Worm (Caenorhabditis elegans) whole organism, L1 larva: ENCODE data around the gene cest-7.

Experiments used
- C34B4.2 ChIP-seq: sonication (generic microtip); optimal IDR thresholded peaks from 2 replicates; lab custom pipeline; 2017; ENCODE audit warnings: mild to moderate bottlenecking, missing genetic modification characterization, missing compliant biosample characterization
- blmp-1 ChIP-seq: fragments of 150-350 bp; optimal IDR thresholded peaks from 2 replicates; lab custom pipeline; 2014; ENCODE audit warnings: missing biosample characterization, missing genetic modification characterization
- ceh-63 ChIP-seq: fragments of 200-800 bp; sonication (Bioruptor generic); optimal IDR thresholded peaks from 2 replicates; lab custom pipeline; 2018; ENCODE audit warnings: mild to moderate bottlenecking, missing genetic modification characterization, missing compliant biosample characterization
- ceh-82 ChIP-seq, 3 experiments: fragments of 150-350 bp in 1 of 3; sonication (generic microtip) in 2 of 3; optimal IDR thresholded peaks; 2 replicates each; lab custom pipeline; 2014 to 2017; ENCODE audit warnings: missing biosample characterization in 3 of 3, missing genetic modification characterization in 3 of 3
- ces-1 ChIP-seq: fragments of 150-350 bp; optimal IDR thresholded peaks from 2 replicates; lab custom pipeline; 2014; ENCODE audit warnings: missing biosample characterization, missing genetic modification reagents, missing genetic modification characterization
- dpl-1 ChIP-seq, 3 experiments: fragments of 150-350 bp in 2 of 3; sonication (generic microtip) in 1 of 3; optimal IDR thresholded peaks; 2 replicates each; lab custom pipeline; 2014 to 2017; ENCODE audit warnings: missing biosample characterization in 3 of 3, missing genetic modification characterization in 3 of 3, missing genetic modification reagents in 3 of 3
- egl-13 ChIP-seq: sonication (generic microtip); optimal IDR thresholded peaks from 2 replicates; lab custom pipeline; 2016; ENCODE audit warnings: missing genotype, missing genetic modification reagents, missing genetic modification characterization, missing compliant biosample characterization
- egl-27 ChIP-seq, 2 experiments: fragments of 150-350 bp in 1 of 2; sonication (generic microtip); optimal IDR thresholded peaks; 3 replicates each; lab custom pipeline; 2017 to 2018; ENCODE audit warnings: missing biosample characterization in 2 of 2, missing genetic modification characterization in 2 of 2, missing genetic modification reagents in 2 of 2
- grh-1 ChIP-seq: fragments of 200-800 bp; sonication (Bioruptor generic); IDR thresholded peaks from 2 replicates; pipeline ENCODE4 v1.3.6; 2022; ENCODE audit warnings: missing genetic modification reagents, missing genetic modification characterization, missing compliant biosample characterization
- hlh-17 ChIP-seq: fragments of 200-800 bp; sonication (Bioruptor generic); optimal IDR thresholded peaks from 2 replicates; lab custom pipeline; 2018; ENCODE audit warnings: missing genetic modification characterization, mild to moderate bottlenecking, missing compliant biosample characterization, moderate library complexity, borderline replicate concordance
- hpl-2 ChIP-seq: fragments of 150-350 bp; optimal IDR thresholded peaks from 2 replicates; lab custom pipeline; 2014; ENCODE audit warnings: missing biosample characterization, missing genetic modification reagents, missing genetic modification characterization
- isw-1 ChIP-seq: fragments of 200-800 bp; sonication (Bioruptor generic); IDR thresholded peaks from 2 replicates; pipeline ENCODE4 v1.3.6; 2022; ENCODE audit warnings: missing genetic modification characterization, missing compliant biosample characterization
- lin-13 ChIP-seq: fragments of 150-350 bp; optimal IDR thresholded peaks from 2 replicates; lab custom pipeline; 2014; ENCODE audit warnings: missing biosample characterization, missing genetic modification reagents, missing genetic modification characterization
- mab-9 ChIP-seq: fragments of 200-800 bp; sonication (Bioruptor generic); IDR thresholded peaks from 2 replicates; pipeline ENCODE4 v1.3.6; 2022; ENCODE audit warnings: missing genetic modification reagents, missing genetic modification characterization, missing compliant biosample characterization
- mep-1 ChIP-seq: fragments of 150-350 bp; optimal IDR thresholded peaks from 2 replicates; lab custom pipeline; 2014; ENCODE audit warnings: missing biosample characterization, missing genetic modification characterization
- nhr-11 ChIP-seq: fragments of 150-350 bp; optimal IDR thresholded peaks from 2 replicates; lab custom pipeline; 2014; ENCODE audit warnings: missing biosample characterization, missing genetic modification characterization
- nhr-12 ChIP-seq: sonication (generic microtip); optimal IDR thresholded peaks from 2 replicates; lab custom pipeline; 2017; ENCODE audit warnings: missing biosample characterization, missing genetic modification characterization
- nhr-71 ChIP-seq: sonication (generic microtip); optimal IDR thresholded peaks from 2 replicates; lab custom pipeline; 2016; ENCODE audit warnings: mild to moderate bottlenecking, missing genetic modification characterization, moderate library complexity, missing compliant biosample characterization
- nhr-76 ChIP-seq: sonication (generic microtip); optimal IDR thresholded peaks from 2 replicates; lab custom pipeline; 2017; ENCODE audit warnings: missing biosample characterization, missing genetic modification characterization
- nhr-85 ChIP-seq: sonication (generic microtip); peaks from one replicate; lab custom pipeline; 2016; ENCODE audit warnings: missing genetic modification characterization, inconsistent platforms, missing compliant biosample characterization
- pag-3 ChIP-seq: sonication (generic microtip); optimal IDR thresholded peaks from 2 replicates; lab custom pipeline; 2017; ENCODE audit warnings: missing genetic modification characterization, mild to moderate bottlenecking, missing compliant biosample characterization, antibody characterized with exemption, borderline replicate concordance; ENCODE audit not compliant: insufficient read depth
- pqm-1 ChIP-seq: sonication (generic microtip); optimal IDR thresholded peaks from 3 replicates; lab custom pipeline; 2017; ENCODE audit warnings: missing biosample characterization, missing genetic modification characterization
- skn-1 ChIP-seq: fragments of 150-350 bp; optimal IDR thresholded peaks from 2 replicates; lab custom pipeline; 2014; ENCODE audit warnings: missing biosample characterization, missing genetic modification characterization
- snu-23 ChIP-seq: sonication (generic microtip); optimal IDR thresholded peaks from 2 replicates; lab custom pipeline; 2016; ENCODE audit warnings: missing genetic modification characterization, missing compliant biosample characterization
- sptf-1 ChIP-seq: fragments of 150-350 bp; optimal IDR thresholded peaks from 2 replicates; lab custom pipeline; 2014; ENCODE audit warnings: missing biosample characterization, missing genetic modification characterization
- tlp-1 ChIP-seq: fragments of 150-350 bp; optimal IDR thresholded peaks from 2 replicates; lab custom pipeline; 2014; ENCODE audit warnings: missing biosample characterization, missing genetic modification characterization
- unc-130 ChIP-seq: fragments of 150-350 bp; optimal IDR thresholded peaks from 2 replicates; lab custom pipeline; 2017; ENCODE audit warnings: missing biosample characterization, missing genetic modification characterization, inconsistent platforms
- unc-86 ChIP-seq: sonication (generic microtip); optimal IDR thresholded peaks from 2 replicates; lab custom pipeline; 2016; ENCODE audit warnings: missing genetic modification characterization, missing compliant biosample characterization
- unc-98 ChIP-seq: fragments of 200-800 bp; sonication (Bioruptor generic); IDR thresholded peaks from 2 replicates; pipeline ENCODE4 v1.3.6; 2022; ENCODE audit warnings: missing genetic modification characterization, missing compliant biosample characterization
- xbp-1 ChIP-seq: sonication (generic microtip); optimal IDR thresholded peaks from 2 replicates; lab custom pipeline; 2016; ENCODE audit warnings: missing genetic modification characterization, missing compliant biosample characterization
- ztf-11 ChIP-seq, 2 experiments: sonication (generic microtip); optimal IDR thresholded peaks; 2 replicates each; lab custom pipeline; 2016 to 2017; ENCODE audit warnings: missing genetic modification characterization in 2 of 2, missing biosample characterization in 1 of 2, missing compliant biosample characterization in 1 of 2

cest-7 gene

ce11 chrX:12273870-12274269 is 44.1 kb downstream of the cest-7 start, which contains the start of gene H19J13.2:
Gene H19J13.2 (minus strand): TSS chrX:12273970.
- TF ChIP-seq unc-98 (GFP tag; lab: Robert Waterston, UW) (no peak), hpl-2 (GFP tag; lab: Kevin White, UChicago) (no peak), xbp-1 (no peak), unc-86 (tag; lab: Kevin White, UChicago) (no peak), ces-1 (GFP tag; lab: Kevin White, UChicago) (no peak), skn-1 (no peak), snu-23 (no peak), ceh-63 (no peak), hlh-17 (GFP tag; lab: Kevin White, UChicago) (no peak), isw-1 (no peak), mep-1 (tag; lab: Kevin White, UChicago) (no peak), unc-130 (tag; lab: Kevin White, UChicago) (no peak), nhr-76 (tag; lab: Kevin White, UChicago) (no peak), C34B4.2 (no peak), pag-3 (no peak), blmp-1 (tag; lab: Kevin White, UChicago) (no peak), egl-13 (no peak)

- TF ChIP-seq C34B4.2 (no peak), hlh-17 (GFP tag; lab: Kevin White, UChicago) (no peak), ces-1 (GFP tag; lab: Kevin White, UChicago) (no peak), nhr-85 (tag; lab: Kevin White, UChicago) (no peak), ztf-11 (tag; optimal IDR thresholded peaks at IDR 0.05; lab: Kevin White, UChicago) (no peak), mab-9 (GFP tag; lab: Robert Waterston, UW) (no peak), tlp-1 (tag; lab: Kevin White, UChicago) (no peak), nhr-11 (tag; lab: Kevin White, UChicago) (no peak), dpl-1 (GFP tag; optimal IDR thresholded peaks at IDR 0.05; lab: Kevin White, UChicago) (no peak), egl-27 (tag; optimal IDR thresholded peaks at IDR 0.05; lab: Kevin White, UChicago) (no peak), pqm-1 (tag; lab: Kevin White, UChicago) (no peak), isw-1 (no peak), nhr-71 (no peak), lin-13 (GFP tag; lab: Kevin White, UChicago) (no peak), grh-1 (GFP tag; lab: Robert Waterston, UW) (no peak), nhr-12 (tag; lab: Kevin White, UChicago) (no peak), unc-130 (tag; lab: Kevin White, UChicago) (no peak), snu-23 (no peak)
Measured at ce11 chrX:12275577-12275976, 45.8 kb downstream of the cest-7 start, which contains the start of gene C04B4.6. Gene C04B4.6 (minus strand): TSS chrX:12275677.

ce11 chrX:12280477-12280876 is 50.7 kb downstream of the cest-7 start, which contains the start of gene C04B4.1:
Gene C04B4.1 (plus strand): TSS chrX:12280777.
- no peak for TF ChIP-seq ceh-82 (tag; optimal IDR thresholded peaks at IDR 0.05; lab: Kevin White, UChicago)
- no peak for TF ChIP-seq sptf-1 (tag; lab: Kevin White, UChicago)
